Fruit fly (Drosophila melanogaster): ENCODE results near the gene Grip.

Grip gene

DNA sequence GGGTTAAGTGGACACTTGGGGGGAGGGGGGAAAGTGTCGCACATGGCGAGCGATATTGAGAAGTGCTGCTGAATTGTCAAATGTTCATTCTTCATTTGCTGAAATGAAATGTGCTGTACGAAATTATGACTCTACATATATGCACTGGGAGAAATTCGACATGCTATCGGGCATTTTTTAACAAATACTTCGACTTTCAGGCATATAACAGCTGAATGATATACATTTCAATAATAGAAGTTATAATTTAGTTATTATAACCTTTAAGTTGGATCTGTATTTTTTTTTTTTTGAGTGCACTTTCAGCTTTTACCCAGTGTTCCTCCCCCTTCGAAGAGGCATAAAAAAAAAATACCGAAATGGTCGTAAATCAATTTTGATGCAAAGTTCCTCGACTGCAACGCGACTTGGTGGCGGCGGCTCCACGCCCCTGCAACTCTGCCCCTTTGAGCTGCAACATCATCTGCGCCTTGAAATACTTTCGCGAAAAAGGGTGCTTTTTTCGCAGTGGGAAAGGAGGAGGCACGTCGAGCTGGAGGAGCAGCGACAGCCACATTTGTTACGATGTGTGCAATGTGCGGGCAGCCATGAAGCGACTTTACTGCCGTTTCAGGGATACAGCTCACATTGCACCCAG, 7.4 kb downstream of the Grip start (continued):
- TF ChIP-seq tio (GFP tag; optimal IDR thresholded peaks at IDR 0.05), result peak; percentile 33
- TF ChIP-seq ftz-f1 (GFP tag; optimal IDR thresholded peaks at IDR 0.05), result no peak
- no peak for TF ChIP-seq CG3726 (GFP tag; IDR thresholded peaks at IDR 0.05)
- peak; percentile 47 for TF ChIP-seq slbo (GFP tag; IDR thresholded peaks at IDR 0.05)
- TF ChIP-seq CG13287 (GFP tag; IDR thresholded peaks at IDR 0.05; ENCODE audit: partially characterized antibody), result no peak
- TF ChIP-seq Mrtf (GFP tag; IDR thresholded peaks at IDR 0.05), result no peak
- no peak for TF ChIP-seq emc (GFP tag; optimal IDR thresholded peaks at IDR 0.05)
- no peak for TF ChIP-seq CG43689 (GFP tag; IDR thresholded peaks at IDR 0.05)
- peak; percentile 9 for TF ChIP-seq jing (GFP tag; optimal IDR thresholded peaks at IDR 0.05)
- no peak for TF ChIP-seq zfh2 (GFP tag; optimal IDR thresholded peaks at IDR 0.05)
- TF ChIP-seq CG10543 (GFP tag; optimal IDR thresholded peaks at IDR 0.05), result no peak
- TF ChIP-seq Hsf (GFP tag; optimal IDR thresholded peaks at IDR 0.05), result no peak
- peak; percentile 32 for TF ChIP-seq fd96Cb (tag; optimal IDR thresholded peaks at IDR 0.05)
- TF ChIP-seq GATAe (GFP tag; conservative IDR thresholded peaks at IDR 0.05), result no peak
- TF ChIP-seq nom (GFP tag; optimal IDR thresholded peaks at IDR 0.05), result peak; percentile 41
- TF ChIP-seq CG12659 (GFP tag; optimal IDR thresholded peaks at IDR 0.05), result no peak
- no peak for TF ChIP-seq gt (GFP tag; IDR thresholded peaks at IDR 0.05)
- TF ChIP-seq CG4617 (GFP tag; optimal IDR thresholded peaks at IDR 0.05; ENCODE audit: borderline replicate concordance), result no peak
- peak; percentile 3 for TF ChIP-seq CoRest (tag; optimal IDR thresholded peaks at IDR 0.05)
- 0 out of 2 replicates have a peak, but pooled peaks have one; percentile 27 for TF ChIP-seq stc (GFP tag; IDR thresholded peaks at IDR 0.05)
- peak; percentile 35 for TF ChIP-seq CG12391 (tag; optimal IDR thresholded peaks at IDR 0.05)
- TF ChIP-seq z (GFP tag; IDR thresholded peaks at IDR 0.05), result no peak
- no peak for TF ChIP-seq fd64A (GFP tag; optimal IDR thresholded peaks at IDR 0.05)
- no peak for TF ChIP-seq Bteb2 (GFP tag; optimal IDR thresholded peaks at IDR 0.05)
- TF ChIP-seq bcd (GFP tag; optimal IDR thresholded peaks at IDR 0.05), result no peak
- TF ChIP-seq lbe (GFP tag; optimal IDR thresholded peaks at IDR 0.05), result no peak
- no peak for TF ChIP-seq vnd (GFP tag; IDR thresholded peaks at IDR 0.05; ENCODE audit: partially characterized antibody)
- TF ChIP-seq Bgb (GFP tag; IDR thresholded peaks at IDR 0.05; ENCODE audit: partially characterized antibody), result no peak
- TF ChIP-seq CG6854 (GFP tag; optimal IDR thresholded peaks at IDR 0.05), result no peak
- no peak for TF ChIP-seq CG14860 (GFP tag; IDR thresholded peaks at IDR 0.05; ENCODE audit: partially characterized antibody)
- TF ChIP-seq slp2 (GFP tag; optimal IDR thresholded peaks at IDR 0.05), result no peak
- peak in 1 of 3 experiments; percentile 31 for TF ChIP-seq lola (GFP tag; optimal IDR thresholded peaks at IDR 0.05)
- peak; percentile 50; the same call in 1 of the 2 replicates for TF ChIP-seq ara (GFP tag; IDR thresholded peaks at IDR 0.05)
- TF ChIP-seq CG9727 (GFP tag; optimal IDR thresholded peaks at IDR 0.05), result no peak
- 0 out of 3 replicates have a peak, but pooled peaks have one; percentile 11 for TF ChIP-seq gce (GFP tag; IDR thresholded peaks at IDR 0.05)
- no peak for TF ChIP-seq unc-4 (GFP tag; IDR thresholded peaks at IDR 0.05; ENCODE audit: partially characterized antibody)
- TF ChIP-seq Optix (GFP tag; IDR thresholded peaks at IDR 0.05), result no peak
- TF ChIP-seq Oaz (GFP tag; IDR thresholded peaks at IDR 0.05), result 0 out of 2 replicates have a peak, but pooled peaks have one; percentile 5
- TF ChIP-seq so (GFP tag; IDR thresholded peaks at IDR 0.05), result no peak
- no peak for TF ChIP-seq nerfin-2 (GFP tag; IDR thresholded peaks at IDR 0.05; ENCODE audit: partially characterized antibody)
- no peak for TF ChIP-seq CG5180 (GFP tag; optimal IDR thresholded peaks at IDR 0.05)
- TF ChIP-seq CG8924 (tag; optimal IDR thresholded peaks at IDR 0.05), result no peak
- TF ChIP-seq Antp (GFP tag; optimal IDR thresholded peaks at IDR 0.05), result no peak
- no peak for TF ChIP-seq her (GFP tag; optimal IDR thresholded peaks at IDR 0.05)
- no peak for TF ChIP-seq CG31224 (GFP tag; IDR thresholded peaks at IDR 0.05)
- TF ChIP-seq ttk (GFP tag; IDR thresholded peaks at IDR 0.05), result peak; percentile 50; the same call in 1 of the 2 replicates
- no peak for TF ChIP-seq sens-2 (GFP tag; IDR thresholded peaks at IDR 0.05)
- no peak for TF ChIP-seq NC2α (GFP tag; optimal IDR thresholded peaks at IDR 0.05)
- TF ChIP-seq CG32772 (GFP tag; IDR thresholded peaks at IDR 0.05), result peak; percentile 42; the same call in 1 of the 2 replicates
